Worm (Caenorhabditis elegans) whole organism, late embryonic: ENCODE results near the gene mlp-1.

Source experiments
- C08G9.2 ChIP-seq: sonication (generic microtip); optimal IDR thresholded peaks from 2 replicates; lab custom pipeline; 2016; ENCODE audit warnings: mild to moderate bottlenecking, missing genetic modification characterization, moderate library complexity, missing compliant biosample characterization
- K02D7.2 ChIP-seq: sonication (generic microtip); optimal IDR thresholded peaks from 2 replicates; lab custom pipeline; 2017; ENCODE audit warnings: mild to moderate bottlenecking, missing genetic modification characterization, missing compliant biosample characterization
- K09A11.1 ChIP-seq: sonication (generic microtip); optimal IDR thresholded peaks from 2 replicates; lab custom pipeline; 2017; ENCODE audit warnings: antibody characterized with exemption, mild to moderate bottlenecking, missing genetic modification characterization, missing compliant biosample characterization; ENCODE audit not compliant: insufficient read depth
- ceh-18 ChIP-seq: sonication (generic microtip); optimal IDR thresholded peaks from 2 replicates; lab custom pipeline; 2016; ENCODE audit warnings: missing genetic modification characterization, missing compliant biosample characterization
- ceh-22 ChIP-seq: sonication (generic microtip); optimal IDR thresholded peaks from 2 replicates; lab custom pipeline; 2017; ENCODE audit warnings: missing biosample characterization, missing genetic modification characterization
- ceh-24 ChIP-seq: sonication (generic microtip); optimal IDR thresholded peaks from 2 replicates; lab custom pipeline; 2016; ENCODE audit warnings: mild to moderate bottlenecking, missing genetic modification characterization, missing compliant biosample characterization
- ceh-31 ChIP-seq: sonication (generic microtip); optimal IDR thresholded peaks from 2 replicates; lab custom pipeline; 2016; ENCODE audit warnings: missing genetic modification characterization, missing compliant biosample characterization
- ceh-34 ChIP-seq: sonication (generic microtip); optimal IDR thresholded peaks from 2 replicates; lab custom pipeline; 2016; ENCODE audit warnings: mild to moderate bottlenecking, missing genetic modification characterization, missing compliant biosample characterization
- ceh-48 ChIP-seq: sonication (generic microtip); optimal IDR thresholded peaks from 2 replicates; lab custom pipeline; 2016; ENCODE audit warnings: missing genetic modification characterization, inconsistent platforms, missing compliant biosample characterization
- ets-4 ChIP-seq: sonication (generic microtip); optimal IDR thresholded peaks from 2 replicates; lab custom pipeline; 2016; ENCODE audit warnings: missing genetic modification characterization, missing compliant biosample characterization
- eyg-1 ChIP-seq: sonication (generic microtip); optimal IDR thresholded peaks from 2 replicates; lab custom pipeline; 2016; ENCODE audit warnings: missing genotype, missing genetic modification characterization, missing compliant biosample characterization
- hlh-30 ChIP-seq: sonication (generic microtip); optimal IDR thresholded peaks from 2 replicates; lab custom pipeline; 2017; ENCODE audit warnings: antibody characterized with exemption, missing genetic modification characterization, missing compliant biosample characterization; ENCODE audit not compliant: insufficient read depth
- hlh-8 ChIP-seq: sonication (generic microtip); optimal IDR thresholded peaks from 2 replicates; lab custom pipeline; 2016; ENCODE audit warnings: missing genotype, missing genetic modification characterization, missing compliant biosample characterization
- lin-11 ChIP-seq: fragments of 200-800 bp; sonication (Bioruptor generic); optimal IDR thresholded peaks from 2 replicates; lab custom pipeline; 2018; ENCODE audit warnings: mild to moderate bottlenecking, missing genetic modification characterization, missing compliant biosample characterization
- nfya-1 ChIP-seq: sonication (generic microtip); optimal IDR thresholded peaks from 2 replicates; lab custom pipeline; 2017; ENCODE audit warnings: missing genetic modification characterization, mild to moderate bottlenecking, missing compliant biosample characterization, antibody characterized with exemption, moderate library complexity
- nhr-11 ChIP-seq: fragments of 150-350 bp; optimal IDR thresholded peaks from 2 replicates; lab custom pipeline; 2014; ENCODE audit warnings: missing biosample characterization, missing genetic modification characterization
- odd-2 ChIP-seq: sonication (generic microtip); optimal IDR thresholded peaks from 2 replicates; lab custom pipeline; 2017; ENCODE audit warnings: antibody characterized with exemption, mild to moderate bottlenecking, missing genetic modification characterization, missing compliant biosample characterization
- pat-9 ChIP-seq: fragments of 200-800 bp; sonication (Bioruptor generic); optimal IDR thresholded peaks from 2 replicates; lab custom pipeline; 2018; ENCODE audit warnings: mild to moderate bottlenecking, missing genetic modification characterization, moderate library complexity, missing compliant biosample characterization
- pax-1 ChIP-seq: fragments of 150-350 bp; optimal IDR thresholded peaks from 2 replicates; lab custom pipeline; 2014; ENCODE audit warnings: missing biosample characterization, missing genetic modification characterization
- pqm-1 ChIP-seq: sonication (generic microtip); optimal IDR thresholded peaks from 2 replicates; lab custom pipeline; 2016; ENCODE audit warnings: missing genetic modification characterization, missing compliant biosample characterization
- pros-1 ChIP-seq: fragments of 150-350 bp; optimal IDR thresholded peaks from 2 replicates; lab custom pipeline; 2014; ENCODE audit warnings: missing biosample characterization, missing genetic modification reagents, missing genetic modification characterization
- ref-2 ChIP-seq: sonication (generic microtip); optimal IDR thresholded peaks from 2 replicates; lab custom pipeline; 2016; ENCODE audit warnings: missing genetic modification characterization, missing compliant biosample characterization
- rnt-1 ChIP-seq: sonication (generic microtip); optimal IDR thresholded peaks from 2 replicates; lab custom pipeline; 2016; ENCODE audit warnings: missing genetic modification characterization, missing compliant biosample characterization
- sdc-2 ChIP-seq: sonication (generic microtip); optimal IDR thresholded peaks from 2 replicates; lab custom pipeline; 2016; ENCODE audit warnings: missing genotype, missing genetic modification characterization, missing compliant biosample characterization
- sox-2 ChIP-seq: fragments of 200-800 bp; sonication (Bioruptor generic); IDR thresholded peaks from 2 replicates; pipeline ENCODE4 v1.3.6; 2022; ENCODE audit warnings: missing genetic modification reagents, missing genetic modification characterization, missing compliant biosample characterization
- sox-4 ChIP-seq: sonication (generic microtip); optimal IDR thresholded peaks from 2 replicates; lab custom pipeline; 2017; ENCODE audit warnings: mild to moderate bottlenecking, missing genetic modification characterization, inconsistent platforms, missing compliant biosample characterization
- syd-9 ChIP-seq: sonication (generic microtip); optimal IDR thresholded peaks from 2 replicates; lab custom pipeline; 2016; ENCODE audit warnings: mild to moderate bottlenecking, missing genetic modification characterization, moderate library complexity, missing compliant biosample characterization
- unc-3 ChIP-seq, 2 experiments: fragments of 200-800 bp in 1 of 2; sonication (Bioruptor generic) in 1 of 2; sonication (generic microtip) in 1 of 2; conservative IDR thresholded peaks in 1 of 2; optimal IDR thresholded peaks in 1 of 2; 2 replicates each; pipeline versions ENCODE4 v1.3.6 to Lab custom; 2016 to 2022; ENCODE audit warnings: missing compliant biosample characterization in 2 of 2, missing genetic modification characterization in 2 of 2, missing genetic modification reagents in 1 of 2
- unc-42 ChIP-seq: sonication (generic microtip); optimal IDR thresholded peaks from 2 replicates; lab custom pipeline; 2016; ENCODE audit warnings: missing genotype, missing genetic modification characterization, missing compliant biosample characterization
- unc-55 ChIP-seq: sonication (generic microtip); optimal IDR thresholded peaks from 2 replicates; lab custom pipeline; 2017; ENCODE audit warnings: missing biosample characterization, missing genetic modification reagents, missing genetic modification characterization
- unc-86 ChIP-seq: sonication (generic microtip); optimal IDR thresholded peaks from 2 replicates; lab custom pipeline; 2016; ENCODE audit warnings: missing genetic modification characterization, missing compliant biosample characterization

mlp-1 gene

DNA sequence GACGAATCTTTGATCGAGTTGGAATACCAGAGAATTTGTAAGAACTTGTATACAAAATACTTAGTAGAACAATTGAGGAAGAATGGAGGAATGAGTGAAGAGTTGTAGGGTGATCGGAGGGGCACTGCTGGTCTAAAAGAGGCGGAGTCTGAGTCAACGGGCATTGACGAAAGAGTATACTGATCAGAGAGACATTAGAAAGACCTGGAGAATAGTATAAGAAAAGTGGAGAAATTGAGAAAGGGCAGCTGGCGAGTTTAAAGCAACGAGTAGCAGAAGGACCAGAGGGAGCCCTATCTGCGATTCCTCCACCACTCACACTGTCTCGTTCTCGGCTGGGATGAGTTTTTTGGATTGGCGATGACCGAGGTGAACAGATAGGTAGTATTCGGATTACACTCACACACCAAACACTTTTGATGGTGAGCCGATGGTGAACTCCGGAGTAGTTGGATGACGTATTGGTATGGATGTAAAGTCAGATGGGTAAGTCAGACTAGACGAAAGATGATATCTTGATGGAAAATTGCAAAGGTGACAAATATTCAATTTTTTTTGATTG lies 43.3 kb downstream of the mlp-1 start, which contains the start of gene EGAP1.5:
EGAP1.5 (plus strand) TSS at position 289 of the 562 bp plus-strand sequence.
- TF ChIP-seq nfya-1 (tag; lab: Kevin White, UChicago): no peak
- TF ChIP-seq ceh-34 (tag; lab: Kevin White, UChicago): peak; percentile 37
- TF ChIP-seq pat-9: peak; percentile 28
- TF ChIP-seq unc-86 (tag; lab: Kevin White, UChicago): no peak
- no peak for TF ChIP-seq syd-9 (tag; lab: Kevin White, UChicago)

ce11 chrIII:5930659-5931058 lies 44.2 kb downstream of the mlp-1 start:
- TF ChIP-seq eyg-1: no peak
- no peak for TF ChIP-seq ets-4 (tag; lab: Kevin White, UChicago)
- peak; percentile 26 for TF ChIP-seq unc-55 (GFP tag; lab: Kevin White, UChicago)
- TF ChIP-seq sox-4: no peak
- TF ChIP-seq sdc-2 (tag; lab: Kevin White, UChicago): no peak
- no peak for TF ChIP-seq unc-3 (GFP tag; conservative IDR thresholded peaks at IDR 0.05; lab: Robert Waterston, UW)
- TF ChIP-seq unc-3 (tag; optimal IDR thresholded peaks at IDR 0.05; lab: Kevin White, UChicago): no peak
- TF ChIP-seq rnt-1 (tag; lab: Kevin White, UChicago): peak; percentile 0
- no peak for TF ChIP-seq ceh-22 (tag; lab: Kevin White, UChicago)
- no peak for TF ChIP-seq nhr-11 (tag; lab: Kevin White, UChicago)
- TF ChIP-seq ref-2: no peak
- peak; percentile 25 for TF ChIP-seq hlh-8 (tag; lab: Kevin White, UChicago)
- TF ChIP-seq nfya-1 (tag; lab: Kevin White, UChicago): no peak
- TF ChIP-seq ceh-34 (tag; lab: Kevin White, UChicago): no peak
- no peak for TF ChIP-seq K09A11.1
- no peak for TF ChIP-seq ceh-18 (tag; lab: Kevin White, UChicago)
- TF ChIP-seq, all 69 proteins: peak for 3

DNA sequence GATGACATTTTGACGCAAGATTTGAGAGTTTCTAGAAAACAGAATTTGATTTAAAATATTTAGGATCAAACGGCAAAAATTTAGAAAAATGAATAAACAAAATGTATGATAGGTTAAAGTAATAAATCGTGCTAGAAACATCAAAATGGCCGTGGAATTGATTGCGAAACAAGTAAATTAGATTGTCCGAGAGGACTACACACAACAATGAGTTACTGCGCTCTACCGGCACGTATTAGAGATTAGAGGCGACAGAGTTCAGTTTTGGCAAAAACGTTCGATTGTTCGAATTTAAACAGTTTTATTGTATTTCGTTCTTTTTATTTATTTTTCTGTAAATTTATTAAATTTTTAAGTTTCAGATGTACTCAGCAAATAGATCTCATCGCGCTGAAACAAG lies 49.1 kb downstream of the mlp-1 start, which contains the start of the genes dnc-2 and bcl-7:
dnc-2 (minus strand) TSS at position 33 of the 400 bp plus-strand sequence.
bcl-7 (plus strand) TSS at position 363 of the 400 bp plus-strand sequence.
- TF ChIP-seq C08G9.2 (tag; lab: Kevin White, UChicago) (no peak), ceh-34 (tag; lab: Kevin White, UChicago) (no peak), unc-42 (tag; lab: Kevin White, UChicago) (peak; percentile 26), hlh-30 (no peak), sox-4 (no peak)

DNA sequence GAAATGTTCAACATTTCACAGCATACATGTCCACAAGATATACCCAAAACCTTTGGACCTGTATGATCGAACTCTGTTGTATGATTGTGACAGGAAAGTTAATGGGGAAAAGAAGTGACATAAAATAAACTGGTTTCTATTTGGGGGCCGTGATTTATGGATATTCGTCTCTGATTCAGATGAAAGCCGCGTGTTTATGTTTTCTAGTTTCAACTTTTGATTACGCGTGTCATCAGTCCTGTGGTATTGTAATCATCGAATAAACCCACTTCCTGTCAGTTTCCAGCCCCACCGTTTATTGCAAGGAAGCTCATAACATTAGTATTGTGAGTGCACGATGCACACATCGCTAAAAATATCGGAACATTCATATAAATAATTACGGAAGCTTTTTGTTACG lies 52.6 kb downstream of the mlp-1 start:
- TF ChIP-seq pax-1 (tag; lab: Kevin White, UChicago) (no peak), pros-1 (no peak), sox-2 (no peak), pqm-1 (tag; lab: Kevin White, UChicago) (no peak), ceh-48 (no peak), eyg-1 (no peak), ceh-31 (tag; lab: Kevin White, UChicago) (no peak), ceh-24 (tag; lab: Kevin White, UChicago) (no peak), hlh-30 (no peak), K02D7.2 (tag; lab: Kevin White, UChicago) (no peak), lin-11 (no peak), unc-86 (tag; lab: Kevin White, UChicago) (no peak), C08G9.2 (tag; lab: Kevin White, UChicago) (no peak), odd-2 (tag; lab: Kevin White, UChicago) (no peak)
